Worm (Caenorhabditis elegans) whole organism, L4 larva: ENCODE measurements around the gene ZK632.10.
A peak's percentile ranks its signal among the peaks of the same experiment; 100 is the strongest.

Experiments
- F10B5.3 ChIP-seq: sonication (generic microtip); optimal IDR thresholded peaks from 2 replicates; lab custom pipeline; 2016; ENCODE audit warnings: mild to moderate bottlenecking, missing genetic modification characterization, missing compliant biosample characterization
- Y105C5A.15 ChIP-seq: fragments of 200-800 bp; sonication (Bioruptor generic); IDR thresholded peaks from 2 replicates; pipeline ENCODE4 v1.3.6; 2022; ENCODE audit warnings: missing genetic modification characterization, missing compliant biosample characterization
- ama-1 ChIP-seq: fragments of 150-350 bp; optimal IDR thresholded peaks from 2 replicates; lab custom pipeline; 2014; ENCODE audit warnings: inconsistent platforms, mixed read lengths
- daf-8 ChIP-seq: fragments of 200-800 bp; sonication (Bioruptor generic); IDR thresholded peaks from 2 replicates; pipeline ENCODE4 v1.3.6; 2022; ENCODE audit warnings: missing genetic modification characterization, missing compliant biosample characterization
- fkh-10 ChIP-seq: fragments of 150-350 bp; optimal IDR thresholded peaks from 2 replicates; lab custom pipeline; 2014; ENCODE audit warnings: missing biosample characterization, missing genetic modification reagents, missing genetic modification characterization
- lsy-2 ChIP-seq, 2 experiments: fragments of 150-350 bp in 1 of 2; sonication (generic microtip) in 1 of 2; optimal IDR thresholded peaks; 2 replicates each; lab custom pipeline; 2014 to 2017; ENCODE audit warnings: missing biosample characterization in 2 of 2, missing genetic modification characterization in 2 of 2

DNA sequence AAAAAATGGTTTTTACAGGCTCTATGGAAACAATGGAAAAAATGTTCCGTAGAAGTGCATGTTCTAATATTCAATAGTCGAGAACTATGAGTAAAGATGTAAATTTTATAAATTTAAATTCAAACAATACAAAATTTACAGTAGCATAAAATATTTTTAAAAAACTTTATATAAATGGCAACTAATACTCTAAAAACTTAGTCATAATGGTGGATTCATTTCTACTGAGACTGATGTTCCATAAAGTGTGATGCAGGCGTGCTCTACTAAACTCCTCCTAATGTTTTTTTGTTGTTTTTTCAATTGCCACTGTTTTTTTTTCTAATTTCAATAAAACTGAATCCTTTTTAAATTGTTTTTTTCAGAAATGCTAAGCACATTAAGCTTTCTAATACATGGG is 19.3 kb downstream of the ZK632.10 start, which contains the start of gene gtap-2:
- TF ChIP-seq Y105C5A.15 (no peak), ama-1 (no peak), fkh-10 (GFP tag; lab: Kevin White, UChicago) (no peak), daf-8 (GFP tag; lab: Robert Waterston, UW) (no peak), lsy-2 (tag; optimal IDR thresholded peaks at IDR 0.05; lab: Kevin White, UChicago) (peak in 1 of 2 experiments; percentile 37), F10B5.3 (tag; lab: Kevin White, UChicago) (no peak)
